Worm (Caenorhabditis elegans) whole organism, L4 larva: ENCODE results near the gene K03H6.4.

Experiments used
- ama-1 ChIP-seq: fragments of 150-350 bp; optimal IDR thresholded peaks from 2 replicates; lab custom pipeline; 2014; ENCODE audit warnings: inconsistent platforms, mixed read lengths
- ceh-44 ChIP-seq: fragments of 200-800 bp; sonication (Bioruptor generic); IDR thresholded peaks from 2 replicates; pipeline ENCODE4 v1.3.6; 2022; ENCODE audit warnings: missing genetic modification reagents, missing genetic modification characterization, missing compliant biosample characterization
- daf-12 ChIP-seq: fragments of 150-350 bp; optimal IDR thresholded peaks from 2 replicates; lab custom pipeline; 2014; ENCODE audit warnings: missing biosample characterization, missing genetic modification reagents, missing genetic modification characterization
- madf-5 ChIP-seq, 2 experiments: fragments of 200-800 bp; sonication (Bioruptor generic); IDR thresholded peaks; 2 replicates each; pipeline ENCODE4 v1.3.6; 2022; ENCODE audit warnings: missing compliant biosample characterization in 2 of 2, missing genetic modification characterization in 2 of 2
- nhr-237 ChIP-seq: sonication (generic microtip); optimal IDR thresholded peaks from 2 replicates; lab custom pipeline; 2017; ENCODE audit warnings: missing biosample characterization, missing genetic modification characterization
- pha-4 ChIP-seq, 2 experiments: fragments of 150-350 bp in 1 of 2; fragments of 200-800 bp in 1 of 2; sonication (Bioruptor generic) in 1 of 2; IDR thresholded peaks in 1 of 2; optimal IDR thresholded peaks in 1 of 2; 2 replicates each; pipeline versions ENCODE4 v1.3.6 to Lab custom; 2014 to 2022; ENCODE audit warnings: missing genetic modification characterization in 2 of 2, missing genetic modification reagents in 2 of 2, missing biosample characterization in 1 of 2, missing compliant biosample characterization in 1 of 2
- unc-39 ChIP-seq: sonication (generic microtip); optimal IDR thresholded peaks from 2 replicates; lab custom pipeline; 2017; ENCODE audit warnings: missing biosample characterization, missing genetic modification characterization
- unc-62 ChIP-seq, 3 experiments: fragments of 150-350 bp in 1 of 3; sonication (generic microtip); optimal IDR thresholded peaks in 2 of 3; peaks in 1 of 3; 1 replicate in 1 of 3; 2 replicates in 2 of 3; lab custom pipeline; 2014 to 2017; ENCODE audit warnings: missing biosample characterization in 3 of 3, missing genetic modification characterization in 3 of 3, missing genetic modification reagents in 3 of 3, missing genotype in 1 of 3
- zfp-3 ChIP-seq: fragments of 200-800 bp; sonication (Bioruptor generic); conservative IDR thresholded peaks from 2 replicates; pipeline ENCODE4 v1.3.6; 2022; ENCODE audit warnings: missing genetic modification reagents, missing genetic modification characterization, missing compliant biosample characterization

ce11 chrIV:1515891-1516290 lies 5.2 kb downstream of the K03H6.4 start:
- TF ChIP-seq nhr-237 (no peak), unc-39 (tag; lab: Kevin White, UChicago) (no peak), ceh-44 (no peak), daf-12 (tag; lab: Kevin White, UChicago) (no peak), zfp-3 (no peak), pha-4 (GFP tag; IDR thresholded peaks at IDR 0.05; lab: Robert Waterston, UW) (no peak), pha-4 (tag; optimal IDR thresholded peaks at IDR 0.05; lab: Kevin White, UChicago) (no peak), madf-5 (GFP tag; IDR thresholded peaks at IDR 0.05; lab: Robert Waterston, UW) (no peak), ama-1 (lab: Kevin White, UChicago) (no peak), unc-62 (GFP tag; optimal IDR thresholded peaks at IDR 0.05 in 1 of 2; lab: Kevin White, UChicago) (no peak), unc-62 (tag; optimal IDR thresholded peaks at IDR 0.05; lab: Kevin White, UChicago) (no peak)
